Fruit fly (Drosophila melanogaster) whole organism, larva: ENCODE data around the gene CG42450.
A peak's percentile ranks its signal among the peaks of the same experiment; 100 is the strongest.

ENCODE experiments used
- noc ChIP-seq: fragments of 200-800 bp; sonication (Bioruptor generic); optimal IDR thresholded peaks from 3 replicates; lab custom pipeline; 2019; ENCODE audit warnings: missing biosample characterization, mild to moderate bottlenecking, missing genetic modification characterization, moderate library complexity

Gene CG42450

dm6 chrX:18799307-18799855 lies 13.7 kb upstream of the CG42450 start:
- TF ChIP-seq noc (tag; lab: Kevin White, UChicago), result no peak

dm6 chrX:18800167-18800566 lies 12.9 kb upstream of the CG42450 start:
- TF ChIP-seq noc (tag; lab: Kevin White, UChicago), result no peak

dm6 chrX:18801293-18801692 lies 11.8 kb upstream of the CG42450 start:
- TF ChIP-seq noc (tag; lab: Kevin White, UChicago), result no peak

dm6 chrX:18805036-18805435 lies 8.1 kb upstream of the CG42450 start:
- TF ChIP-seq noc (tag; lab: Kevin White, UChicago), result no peak

dm6 chrX:18806365-18806764 lies 6.7 kb upstream of the CG42450 start, which contains the start of gene CG7058:
Gene CG7058, plus strand, starts transcription at chrX:18806694.
- TF ChIP-seq noc (tag; lab: Kevin White, UChicago), result no peak

dm6 chrX:18812111-18812510 lies 986 bp upstream of the CG42450 start:
- TF ChIP-seq noc (tag; lab: Kevin White, UChicago), result no peak

dm6 chrX:18814373-18814772 lies 1.3 kb downstream of the CG42450 start:
- no peak for TF ChIP-seq noc (tag; lab: Kevin White, UChicago)

dm6 chrX:18814944-18815343 lies 1.8 kb downstream of the CG42450 start:
- TF ChIP-seq noc (tag; lab: Kevin White, UChicago), result no peak

- no peak for TF ChIP-seq noc (tag; lab: Kevin White, UChicago)
Measured at dm6 chrX:18830396-18830795, 17.3 kb downstream of the CG42450 start, which contains the start of gene CG7101. Gene CG7101, plus strand, starts transcription at chrX:18830591.

dm6 chrX:18832371-18832852 lies 19.3 kb downstream of the CG42450 start, which contains the start of gene Pvf1:
Gene Pvf1, plus strand, starts transcription at chrX:18832682.
- no peak for TF ChIP-seq noc (tag; lab: Kevin White, UChicago)

- no peak for TF ChIP-seq noc (tag; lab: Kevin White, UChicago)
Measured at dm6 chrX:18834399-18834798, 21.3 kb downstream of the CG42450 start.

dm6 chrX:18835003-18835402 lies 21.9 kb downstream of the CG42450 start:
- no peak for TF ChIP-seq noc (tag; lab: Kevin White, UChicago)

- TF ChIP-seq noc (tag; lab: Kevin White, UChicago), result no peak
Measured at dm6 chrX:18835500-18835899, 22.4 kb downstream of the CG42450 start.

dm6 chrX:18836315-18836714 lies 23.2 kb downstream of the CG42450 start:
- TF ChIP-seq noc (tag; lab: Kevin White, UChicago), result no peak

- peak; percentile 37 for TF ChIP-seq noc (tag; lab: Kevin White, UChicago)
Measured at dm6 chrX:18837046-18837445, 23.9 kb downstream of the CG42450 start.

- TF ChIP-seq noc (tag; lab: Kevin White, UChicago), result no peak
Measured at dm6 chrX:18838470-18838869, 25.4 kb downstream of the CG42450 start.

- TF ChIP-seq noc (tag; lab: Kevin White, UChicago), result no peak
Measured at dm6 chrX:18838929-18839576, 26.0 kb downstream of the CG42450 start.
